Worm (Caenorhabditis elegans): ENCODE results near the gene ikke-1.

ikke-1 gene

DNA sequence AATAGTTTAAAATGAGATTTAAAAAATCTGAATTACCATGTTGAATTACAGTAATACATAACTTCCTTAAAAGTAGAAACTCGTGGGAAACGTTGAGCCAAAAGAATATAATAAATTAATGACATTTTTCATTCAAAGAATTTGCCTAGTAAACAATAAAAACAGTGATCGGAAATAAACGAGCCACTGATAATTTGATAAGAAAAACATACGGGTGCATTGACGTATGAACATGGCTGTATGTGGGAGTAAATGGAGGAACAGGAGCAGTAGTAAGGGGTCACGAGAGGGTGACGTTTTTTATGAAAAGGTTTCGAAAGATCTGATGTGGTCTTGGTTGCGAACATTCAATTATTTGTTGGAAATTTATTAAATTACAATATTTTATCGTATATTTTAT lies 19.7 kb downstream of the ikke-1 start:
- TF ChIP-seq dmd-4 (tag; optimal IDR thresholded peaks at IDR 0.05; ENCODE audit: borderline replicate concordance) (no peak), C38D4.7 (GFP tag; optimal IDR thresholded peaks at IDR 0.05) (no peak), npax-4 (tag; optimal IDR thresholded peaks at IDR 0.05) (no peak), ztf-16 (tag; optimal IDR thresholded peaks at IDR 0.05) (no peak), unc-86 (tag; optimal IDR thresholded peaks at IDR 0.05) (no peak), hlh-8 (tag; optimal IDR thresholded peaks at IDR 0.05) (no peak), F13H6.1 (tag; optimal IDR thresholded peaks at IDR 0.05) (no peak), K09A11.1 (tag; optimal IDR thresholded peaks at IDR 0.05; ENCODE audit: insufficient read depth) (no peak), lin-11 (tag; optimal IDR thresholded peaks at IDR 0.05) (no peak), pat-9 (tag; optimal IDR thresholded peaks at IDR 0.05) (no peak), ceh-30 (tag; optimal IDR thresholded peaks at IDR 0.05) (no peak), sox-4 (tag; optimal IDR thresholded peaks at IDR 0.05) (no peak), ceh-24 (tag; optimal IDR thresholded peaks at IDR 0.05) (no peak), ama-1 (optimal IDR thresholded peaks at IDR 0.05) (no peak), fkh-10 (GFP tag; optimal IDR thresholded peaks at IDR 0.05) (no peak), mec-3 (tag; optimal IDR thresholded peaks at IDR 0.05; ENCODE audit: borderline replicate concordance) (no peak)

DNA sequence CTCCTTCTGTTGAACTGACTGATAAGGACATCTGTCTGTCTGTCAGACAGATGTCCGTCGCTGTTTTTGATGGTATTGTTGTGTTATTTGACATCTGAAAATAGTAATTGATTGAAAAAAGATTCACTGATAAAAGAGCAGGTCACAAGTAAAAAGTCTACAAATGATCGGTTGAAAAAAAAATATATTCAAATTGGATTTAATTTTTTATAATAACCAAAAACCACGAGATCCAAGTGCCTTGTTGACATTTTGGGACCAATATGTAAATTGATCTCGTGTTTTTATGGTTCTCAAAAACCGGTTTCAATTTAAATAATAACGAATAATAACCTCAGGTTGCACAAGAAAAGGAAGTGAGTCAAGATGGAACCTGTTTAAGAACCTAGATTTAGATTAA lies 23.5 kb downstream of the ikke-1 start, which contains the start of gene F59B2.13:
Gene F59B2.13 (minus strand): TSS at position 101 of the 400 bp plus-strand sequence.
- TF ChIP-seq rnt-1 (tag; optimal IDR thresholded peaks at IDR 0.05) (no peak), fkh-10 (GFP tag; optimal IDR thresholded peaks at IDR 0.05) (no peak), che-1 (tag; optimal IDR thresholded peaks at IDR 0.05) (no peak), dmd-4 (tag; optimal IDR thresholded peaks at IDR 0.05; ENCODE audit: borderline replicate concordance) (no peak), syd-9 (tag; optimal IDR thresholded peaks at IDR 0.05) (no peak), ceh-18 (tag; optimal IDR thresholded peaks at IDR 0.05) (no peak), F13H6.1 (tag; optimal IDR thresholded peaks at IDR 0.05) (no peak)

DNA sequence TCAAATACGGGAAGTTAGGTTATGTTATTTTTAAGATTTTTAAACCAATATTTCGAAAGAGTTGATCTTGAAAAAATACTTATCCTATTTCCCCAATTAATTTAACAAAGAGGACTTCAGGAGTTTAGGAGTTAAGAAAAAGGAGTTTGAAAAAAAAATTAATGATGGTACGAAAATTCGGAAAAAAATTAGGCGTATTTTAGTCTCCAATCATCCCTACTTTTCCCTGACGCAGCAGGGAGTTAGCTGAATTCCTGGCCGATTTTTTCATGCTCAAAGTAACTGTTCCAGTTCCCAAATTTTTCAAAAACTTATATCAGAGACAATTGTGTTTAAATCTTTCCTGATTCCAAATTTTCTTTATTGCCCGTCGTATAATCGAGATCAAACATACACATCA lies 26.9 kb downstream of the ikke-1 start:
- TF ChIP-seq fkh-10 (GFP tag; optimal IDR thresholded peaks at IDR 0.05) (no peak), unc-55 (GFP tag; optimal IDR thresholded peaks at IDR 0.05) (no peak), lin-11 (tag; optimal IDR thresholded peaks at IDR 0.05) (no peak), pag-3 (tag; optimal IDR thresholded peaks at IDR 0.05; ENCODE audit: borderline replicate concordance) (no peak), che-1 (tag; optimal IDR thresholded peaks at IDR 0.05) (no peak), dve-1 (tag; optimal IDR thresholded peaks at IDR 0.05) (no peak), dmd-4 (tag; optimal IDR thresholded peaks at IDR 0.05; ENCODE audit: borderline replicate concordance) (no peak), fkh-6 (tag; optimal IDR thresholded peaks at IDR 0.05) (no peak), hlh-13 (GFP tag; optimal IDR thresholded peaks at IDR 0.05) (no peak), lim-6 (tag; optimal IDR thresholded peaks at IDR 0.05) (no peak), ceh-31 (tag; optimal IDR thresholded peaks at IDR 0.05) (no peak), C38D4.7 (GFP tag; optimal IDR thresholded peaks at IDR 0.05) (no peak), ceh-45 (GFP tag; IDR thresholded peaks at IDR 0.05) (no peak)

DNA sequence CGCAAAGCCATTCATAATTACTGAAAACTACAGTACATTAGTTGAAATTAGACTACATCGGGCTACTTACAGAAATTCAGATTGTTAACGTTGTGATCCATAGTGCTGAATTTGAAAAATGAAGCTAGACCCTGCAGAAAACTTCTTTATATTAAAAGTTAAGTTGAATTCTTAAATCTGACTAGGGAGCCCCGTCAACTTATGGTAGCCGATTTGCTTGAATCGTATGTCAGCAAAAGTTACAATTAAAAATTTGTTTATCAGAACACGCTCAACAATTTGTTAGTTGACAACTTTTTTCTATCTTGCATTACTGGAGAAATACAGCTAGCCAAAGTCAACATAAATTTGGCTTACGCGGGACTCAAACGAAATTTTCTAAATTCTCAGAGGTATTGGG lies 28.0 kb downstream of the ikke-1 start, which contains the start of gene F59B2.14:
Gene F59B2.14 (minus strand): TSS at position 101 of the 400 bp plus-strand sequence.
- TF ChIP-seq C08G9.2 (tag; optimal IDR thresholded peaks at IDR 0.05) (no peak), ceh-2 (tag; optimal IDR thresholded peaks at IDR 0.05) (no peak), sox-4 (tag; optimal IDR thresholded peaks at IDR 0.05) (no peak), nfya-1 (tag; optimal IDR thresholded peaks at IDR 0.05) (no peak), odd-2 (tag; optimal IDR thresholded peaks at IDR 0.05) (no peak), tbx-2 (tag; optimal IDR thresholded peaks at IDR 0.05) (no peak), ttx-3 (tag; optimal IDR thresholded peaks at IDR 0.05) (no peak)

DNA sequence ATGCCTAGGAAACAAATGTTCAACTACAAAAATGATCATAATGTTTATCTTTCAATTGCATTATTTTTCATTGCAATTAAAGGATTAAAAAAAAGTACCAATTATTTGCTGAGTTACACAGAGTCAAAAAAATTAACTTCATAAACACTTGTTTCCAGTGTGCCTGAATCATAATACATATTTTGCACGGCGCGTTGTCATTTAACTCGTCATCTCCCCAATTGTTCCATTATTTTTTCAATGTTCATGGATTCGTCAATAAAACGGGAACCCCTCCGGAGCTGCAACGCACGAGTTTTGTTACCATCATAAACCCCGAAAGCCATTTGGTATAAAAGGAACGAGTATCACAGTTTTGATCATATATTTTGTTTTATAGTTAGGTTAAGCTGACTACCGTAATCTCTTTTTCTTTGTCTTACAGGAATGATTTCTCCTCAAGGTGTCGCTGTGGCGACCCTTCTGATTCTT lies 33.3 kb downstream of the ikke-1 start, which contains the start of gene F59B2.12:
Gene F59B2.12 (plus strand): TSS at position 421 of the 471 bp plus-strand sequence.
- TF ChIP-seq npax-4 (tag; optimal IDR thresholded peaks at IDR 0.05) (no peak), elt-4 (tag; optimal IDR thresholded peaks at IDR 0.05) (no peak), ceh-34 (tag; optimal IDR thresholded peaks at IDR 0.05) (no peak), nhr-232 (tag; optimal IDR thresholded peaks at IDR 0.05) (no peak), ceh-45 (GFP tag; IDR thresholded peaks at IDR 0.05) (no peak), pat-9 (tag; optimal IDR thresholded peaks at IDR 0.05) (no peak), pros-1 (tag; optimal IDR thresholded peaks at IDR 0.05) (no peak), F13H6.1 (tag; optimal IDR thresholded peaks at IDR 0.05) (no peak), pag-3 (tag; optimal IDR thresholded peaks at IDR 0.05; ENCODE audit: borderline replicate concordance) (no peak), ceh-18 (tag; optimal IDR thresholded peaks at IDR 0.05) (no peak), madf-2 (tag; optimal IDR thresholded peaks at IDR 0.05) (no peak)
